Fruit fly (Drosophila melanogaster): ENCODE results near the gene pn.

pn gene

DNA sequence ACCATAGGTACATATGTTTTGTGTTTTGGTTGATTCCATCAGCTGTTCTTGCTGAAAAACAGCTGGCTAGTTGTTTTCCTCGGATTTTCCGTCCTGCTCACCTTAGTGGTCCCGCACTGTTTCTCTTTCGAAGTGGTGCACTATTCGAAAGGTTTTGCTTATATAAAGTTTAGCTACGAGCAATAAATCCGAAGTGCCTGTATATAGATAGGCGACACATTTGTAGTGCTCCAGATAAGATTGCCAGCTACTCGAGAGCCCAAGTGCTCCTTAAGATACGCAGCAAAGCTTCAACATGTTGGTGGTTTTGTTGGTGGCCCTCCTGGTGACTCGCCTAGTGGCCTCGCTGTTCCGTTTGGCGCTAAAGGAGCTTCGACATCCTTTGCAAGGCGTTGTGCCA is 2.2 kb upstream of the pn start, which contains the start of gene Cyp4ae1:
Gene Cyp4ae1 (plus strand): TSS at position 206 of the 400 bp plus-strand sequence.
- TF ChIP-seq ac (GFP tag; optimal IDR thresholded peaks at IDR 0.05): no peak
- peak; percentile 52 for TF ChIP-seq sug (tag; optimal IDR thresholded peaks at IDR 0.05)
- TF ChIP-seq exex (tag; optimal IDR thresholded peaks at IDR 0.05): peak; percentile 47
- TF ChIP-seq crp (GFP tag; optimal IDR thresholded peaks at IDR 0.05): peak in 1 of 2 experiments; percentile 76
- TF ChIP-seq CG7786 (GFP tag; optimal IDR thresholded peaks at IDR 0.05): no peak
- peak in 1 of 2 experiments; percentile 92 for TF ChIP-seq Pdp1 (GFP tag; optimal IDR thresholded peaks at IDR 0.05)
- peak; percentile 3 for TF ChIP-seq mirr (GFP tag; optimal IDR thresholded peaks at IDR 0.05)
- peak; percentile 27 for TF ChIP-seq CG34376 (GFP tag; optimal IDR thresholded peaks at IDR 0.05)

DNA sequence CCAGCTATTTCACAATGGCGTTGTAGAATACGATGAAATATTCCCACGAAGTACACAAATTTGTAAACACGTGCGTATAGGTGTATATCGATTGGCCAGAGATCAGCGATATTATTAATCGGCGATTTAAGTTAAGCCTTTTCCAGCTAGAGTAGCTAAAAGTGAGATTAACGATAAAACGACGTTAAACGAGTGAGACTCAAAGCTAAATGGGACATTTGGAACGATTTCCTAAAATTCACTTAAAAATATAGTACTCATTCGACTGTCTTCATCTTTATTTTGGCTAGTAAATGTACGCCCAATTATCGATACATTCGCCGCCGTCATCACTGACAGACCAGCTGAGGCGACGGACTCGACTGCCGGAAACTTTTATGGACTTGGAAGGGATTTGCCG is 3.6 kb downstream of the pn start, which contains the start of the genes Nmd3 and CG17776:
Gene Nmd3 (minus strand): TSS at position 106 of the 400 bp plus-strand sequence.
Gene CG17776 (plus strand): TSS at position 163 of the 400 bp plus-strand sequence.
- TF ChIP-seq CG16863 (GFP tag; optimal IDR thresholded peaks at IDR 0.05) (no peak), ato (GFP tag; IDR thresholded peaks at IDR 0.05; ENCODE audit: partially characterized antibody) (peak; percentile 44; the same call in 1 of the 2 replicates), lola (GFP tag; optimal IDR thresholded peaks at IDR 0.05) (peak in 1 of 3 experiments; percentile 15), cg (GFP tag; optimal IDR thresholded peaks at IDR 0.05) (peak; percentile 3), CG11696 (GFP tag; IDR thresholded peaks at IDR 0.05) (no peak), Dref (GFP tag; IDR thresholded peaks at IDR 0.05) (peak; percentile 73), pita (GFP tag; optimal IDR thresholded peaks at IDR 0.05) (no peak), CG32767 (GFP tag; IDR thresholded peaks at IDR 0.05) (no peak), CG9609 (GFP tag; optimal IDR thresholded peaks at IDR 0.05) (no peak), Sry-β (GFP tag; optimal IDR thresholded peaks at IDR 0.05) (peak; percentile 95), exex (tag; optimal IDR thresholded peaks at IDR 0.05) (peak; percentile 13), CG12391 (tag; optimal IDR thresholded peaks at IDR 0.05) (peak; percentile 30), row (GFP tag; IDR thresholded peaks at IDR 0.05) (peak; percentile 66), klu (GFP tag; IDR thresholded peaks at IDR 0.05) (no peak), Opbp (GFP tag; IDR thresholded peaks at IDR 0.05; ENCODE audit: partially characterized antibody) (peak; percentile 35; the same call in 1 of the 3 replicates), CG5953 (GFP tag; IDR thresholded peaks at IDR 0.05) (no peak), vnd (GFP tag; IDR thresholded peaks at IDR 0.05; ENCODE audit: partially characterized antibody) (peak; percentile 83), pzg (GFP tag; optimal IDR thresholded peaks at IDR 0.05) (peak; percentile 60), CG9876 (GFP tag; optimal IDR thresholded peaks at IDR 0.05) (no peak), Pdp1 (GFP tag; optimal IDR thresholded peaks at IDR 0.05) (no peak), nerfin-2 (GFP tag; IDR thresholded peaks at IDR 0.05; ENCODE audit: partially characterized antibody) (peak; percentile 82), CG13424 (tag; optimal IDR thresholded peaks at IDR 0.05) (peak; percentile 5), run (tag; optimal IDR thresholded peaks at IDR 0.05) (no peak), CG14860 (GFP tag; IDR thresholded peaks at IDR 0.05; ENCODE audit: partially characterized antibody) (peak; percentile 78), NC2β (GFP tag; optimal IDR thresholded peaks at IDR 0.05) (no peak), CG17186 (GFP tag; optimal IDR thresholded peaks at IDR 0.05) (peak; percentile 33), CG18764 (GFP tag; optimal IDR thresholded peaks at IDR 0.05) (no peak), CG6254 (GFP tag; optimal IDR thresholded peaks at IDR 0.05) (peak; percentile 40), cwo (GFP tag; optimal IDR thresholded peaks at IDR 0.05) (peak; percentile 79), fru (optimal IDR thresholded peaks at IDR 0.05) (no peak), sug (tag; optimal IDR thresholded peaks at IDR 0.05) (peak; percentile 45), tgo (GFP tag; IDR thresholded peaks at IDR 0.05) (no peak), CG7786 (GFP tag; optimal IDR thresholded peaks at IDR 0.05) (peak; percentile 17), CG12236 (GFP tag; optimal IDR thresholded peaks at IDR 0.05) (no peak), unc-4 (GFP tag; IDR thresholded peaks at IDR 0.05; ENCODE audit: partially characterized antibody) (peak; percentile 69), Fer1 (GFP tag; optimal IDR thresholded peaks at IDR 0.05) (peak; percentile 49), onecut (GFP tag; IDR thresholded peaks at IDR 0.05) (0 out of 2 replicates have a peak, but pooled peaks have one; percentile 6), fd96Cb (tag; optimal IDR thresholded peaks at IDR 0.05) (no peak), CG11085 (GFP tag; IDR thresholded peaks at IDR 0.05) (no peak), twi (tag; optimal IDR thresholded peaks at IDR 0.05) (peak; percentile 3), CG34376 (GFP tag; optimal IDR thresholded peaks at IDR 0.05) (peak; percentile 1), CG3847 (GFP tag; IDR thresholded peaks at IDR 0.05) (0 out of 2 replicates have a peak, but pooled peaks have one; percentile 5), Ets97D (GFP tag; optimal IDR thresholded peaks at IDR 0.05) (peak; percentile 38), CG10267 (tag; optimal IDR thresholded peaks at IDR 0.05) (peak; percentile 17)
